Fruit fly (Drosophila melanogaster) whole organism, wandering third instar larva: ENCODE data around the gene qjt.

ENCODE experiments used
- Dfd ChIP-seq: fragments of >200 bp; optimal IDR thresholded peaks from 2 replicates; lab custom pipeline; 2017; ENCODE audit warnings: missing biosample characterization, missing genetic modification characterization
- HLH106 ChIP-seq: fragments of 200-800 bp; optimal IDR thresholded peaks from 3 replicates; lab custom pipeline; 2019; ENCODE audit warnings: missing biosample characterization, mild to moderate bottlenecking, missing genetic modification characterization, moderate library complexity
- Hr78 ChIP-seq: fragments of >200 bp; optimal IDR thresholded peaks from 2 replicates; lab custom pipeline; 2017; ENCODE audit warnings: missing biosample characterization, missing genetic modification characterization
- dmrt93B ChIP-seq: fragments of 200-800 bp; sonication (Bioruptor generic); optimal IDR thresholded peaks from 2 replicates; lab custom pipeline; 2018; ENCODE audit warnings: missing biosample characterization, mild to moderate bottlenecking, missing genetic modification characterization
- fru ChIP-seq: fragments of 200-800 bp; sonication (Bioruptor generic); optimal IDR thresholded peaks from 3 replicates; lab custom pipeline; 2016; ENCODE audit warnings: missing biosample characterization, mild to moderate bottlenecking, missing genetic modification characterization
- rgr ChIP-seq: fragments of 200-800 bp; sonication (Bioruptor generic); optimal IDR thresholded peaks from 3 replicates; lab custom pipeline; 2016; ENCODE audit warnings: missing biosample characterization, mild to moderate bottlenecking, missing genetic modification characterization
- tai ChIP-seq: sonication (Bioruptor generic); optimal IDR thresholded peaks from 2 replicates; lab custom pipeline; 2016; ENCODE audit warnings: missing biosample characterization, missing genetic modification characterization

dm6 chr3L:17438872-17439495 lies 39.9 kb upstream of the qjt start, which contains the start of gene CG18265:
- TF ChIP-seq tai (GFP tag; lab: Kevin White, UChicago) (no peak), fru (no peak), Dfd (GFP tag; lab: Kevin White, UChicago) (no peak), Hr78 (GFP tag; lab: Kevin White, UChicago) (no peak), rgr (GFP tag; lab: Kevin White, UChicago) (no peak), HLH106 (no peak), dmrt93B (GFP tag; lab: Kevin White, UChicago) (no peak)
